Fruit fly (Drosophila melanogaster) whole organism, wandering third instar larva: Measurements from ENCODE around the gene CG13300.

Experiments used
- CG9705 ChIP-seq: fragments of 200-800 bp; sonication (Bioruptor generic); optimal IDR thresholded peaks from 2 replicates; lab custom pipeline; 2018; ENCODE audit warnings: missing biosample characterization, mild to moderate bottlenecking, missing genetic modification characterization
- Dfd ChIP-seq: fragments of >200 bp; optimal IDR thresholded peaks from 2 replicates; lab custom pipeline; 2017; ENCODE audit warnings: missing biosample characterization, missing genetic modification characterization
- Jra ChIP-seq: sonication (Bioruptor generic); optimal IDR thresholded peaks from 2 replicates; lab custom pipeline; 2016; ENCODE audit warnings: missing biosample characterization, missing genetic modification characterization
- Sp1 ChIP-seq: fragments of 200-800 bp; sonication (Bioruptor generic); optimal IDR thresholded peaks from 3 replicates; lab custom pipeline; 2019; ENCODE audit warnings: missing biosample characterization, mild to moderate bottlenecking, missing genetic modification characterization, moderate library complexity
- h ChIP-seq: fragments of 200-800 bp; sonication (Bioruptor generic); optimal IDR thresholded peaks from 3 replicates; lab custom pipeline; 2016; ENCODE audit warnings: missing biosample characterization, mild to moderate bottlenecking, missing genetic modification characterization
- jim ChIP-seq: fragments of 175-275, 200-325 bp; sonication (Bioruptor generic); optimal IDR thresholded peaks from 2 replicates; lab custom pipeline; 2016; ENCODE audit warnings: missing biosample characterization, mild to moderate bottlenecking, missing genetic modification characterization
- lola ChIP-seq: fragments of >200 bp; optimal IDR thresholded peaks from 2 replicates; lab custom pipeline; 2017; ENCODE audit warnings: missing biosample characterization, missing genetic modification characterization
- pan ChIP-seq: fragments of >200 bp; optimal IDR thresholded peaks from 2 replicates; lab custom pipeline; 2017
- sage ChIP-seq: fragments of 200-800 bp; sonication (Bioruptor generic); optimal IDR thresholded peaks from 2 replicates; lab custom pipeline; 2016; ENCODE audit warnings: missing biosample characterization, mild to moderate bottlenecking, missing genetic modification characterization
- sv ChIP-seq: fragments of 200-800 bp; sonication (Bioruptor generic); optimal IDR thresholded peaks from 3 replicates; lab custom pipeline; 2016; ENCODE audit warnings: missing biosample characterization, missing genetic modification characterization

dm6 chr3L:6285412-6285811 is 66.8 kb downstream of the CG13300 start:
- no peak for TF ChIP-seq Dfd (GFP tag; lab: Kevin White, UChicago)
- peak; percentile 50 for TF ChIP-seq Jra
- TF ChIP-seq sage (GFP tag; lab: Kevin White, UChicago): peak; percentile 12
- no peak for TF ChIP-seq jim
- TF ChIP-seq CG9705: peak; percentile 42
- no peak for TF ChIP-seq sv
- TF ChIP-seq h: peak; percentile 73
- TF ChIP-seq pan: no peak
- peak; percentile 55 for TF ChIP-seq Sp1 (GFP tag; lab: Kevin White, UChicago)
- no peak for TF ChIP-seq lola (GFP tag; lab: Kevin White, UChicago)
